Worm (Caenorhabditis elegans): ENCODE data around the gene fbxc-50.

Gene fbxc-50

ce11 chrII:3245836-3246235, 2.1 kb downstream of the fbxc-50 start, which contains the start of gene C17F4.7:
C17F4.7 (minus strand) TSS chrII:3246015.
- TF ChIP-seq tab-1 (GFP tag; IDR thresholded peaks at IDR 0.05) = no peak
- no peak for TF ChIP-seq ztf-29 (GFP tag; IDR thresholded peaks at IDR 0.05)
- no peak for TF ChIP-seq ztf-23 (GFP tag; IDR thresholded peaks at IDR 0.05)
- no peak for TF ChIP-seq T22C8.4 (GFP tag; IDR thresholded peaks at IDR 0.05)
- TF ChIP-seq ref-1 (GFP tag; conservative IDR thresholded peaks at IDR 0.05) = no peak
- no peak for TF ChIP-seq flt-1 (GFP tag; IDR thresholded peaks at IDR 0.05)
- TF ChIP-seq med-1 (GFP tag; optimal IDR thresholded peaks at IDR 0.05; ENCODE audit: insufficient read depth) = no peak
- TF ChIP-seq klf-2 (GFP tag; conservative IDR thresholded peaks at IDR 0.05) = no peak
- no peak for TF ChIP-seq cog-1 (tag; optimal IDR thresholded peaks at IDR 0.05)

DNA sequence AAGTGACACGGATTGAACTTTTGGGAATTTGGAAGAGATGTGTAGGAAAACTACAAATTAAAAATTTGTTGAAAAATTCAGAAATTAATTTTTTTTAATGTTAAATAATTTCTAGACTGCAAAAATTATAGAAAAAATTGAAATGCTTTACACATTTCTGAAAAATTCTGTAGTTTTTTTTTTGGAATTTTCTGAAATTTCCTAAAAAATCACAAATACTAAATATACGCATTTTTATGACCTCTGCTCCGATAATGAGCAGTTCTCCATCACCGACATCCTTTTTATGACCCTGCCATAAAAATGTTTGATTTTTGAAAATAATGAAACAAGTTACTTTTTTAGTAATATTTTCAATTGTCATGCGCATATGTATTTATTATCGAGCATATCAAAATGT, 3.2 kb downstream of the fbxc-50 start:
- TF ChIP-seq tab-1 (GFP tag; IDR thresholded peaks at IDR 0.05) = no peak
- no peak for TF ChIP-seq ref-1 (GFP tag; conservative IDR thresholded peaks at IDR 0.05)
- TF ChIP-seq cog-1 (tag; optimal IDR thresholded peaks at IDR 0.05) = no peak
- no peak for TF ChIP-seq ztf-23 (GFP tag; IDR thresholded peaks at IDR 0.05)
- TF ChIP-seq flt-1 (GFP tag; IDR thresholded peaks at IDR 0.05) = no peak
- no peak for TF ChIP-seq ztf-29 (GFP tag; IDR thresholded peaks at IDR 0.05)
- TF ChIP-seq med-1 (GFP tag; optimal IDR thresholded peaks at IDR 0.05; ENCODE audit: insufficient read depth) = no peak
- no peak for TF ChIP-seq T22C8.4 (GFP tag; IDR thresholded peaks at IDR 0.05)
- TF ChIP-seq klf-2 (GFP tag; conservative IDR thresholded peaks at IDR 0.05) = no peak

- TF ChIP-seq klf-2 (GFP tag; conservative IDR thresholded peaks at IDR 0.05) = no peak
- no peak for TF ChIP-seq flt-1 (GFP tag; IDR thresholded peaks at IDR 0.05)
- TF ChIP-seq ref-1 (GFP tag; conservative IDR thresholded peaks at IDR 0.05) = no peak
- no peak for TF ChIP-seq T22C8.4 (GFP tag; IDR thresholded peaks at IDR 0.05)
- no peak for TF ChIP-seq cog-1 (tag; optimal IDR thresholded peaks at IDR 0.05)
- TF ChIP-seq med-1 (GFP tag; optimal IDR thresholded peaks at IDR 0.05; ENCODE audit: insufficient read depth) = no peak
- no peak for TF ChIP-seq tab-1 (GFP tag; IDR thresholded peaks at IDR 0.05)
- no peak for TF ChIP-seq ztf-23 (GFP tag; IDR thresholded peaks at IDR 0.05)
- no peak for TF ChIP-seq ztf-29 (GFP tag; IDR thresholded peaks at IDR 0.05)
These were observed 3.9 kb downstream of the fbxc-50 start, which contains the start of gene C17F4.12 for ce11 chrII:3244070-3244469. C17F4.12 (minus strand) TSS chrII:3244170.

ce11 chrII:3241842-3242241, 6.1 kb downstream of the fbxc-50 start:
- TF ChIP-seq T22C8.4 (GFP tag; IDR thresholded peaks at IDR 0.05) (no peak), ztf-29 (GFP tag; IDR thresholded peaks at IDR 0.05) (no peak), ref-1 (GFP tag; conservative IDR thresholded peaks at IDR 0.05) (no peak), med-1 (GFP tag; optimal IDR thresholded peaks at IDR 0.05; ENCODE audit: insufficient read depth) (no peak)

DNA sequence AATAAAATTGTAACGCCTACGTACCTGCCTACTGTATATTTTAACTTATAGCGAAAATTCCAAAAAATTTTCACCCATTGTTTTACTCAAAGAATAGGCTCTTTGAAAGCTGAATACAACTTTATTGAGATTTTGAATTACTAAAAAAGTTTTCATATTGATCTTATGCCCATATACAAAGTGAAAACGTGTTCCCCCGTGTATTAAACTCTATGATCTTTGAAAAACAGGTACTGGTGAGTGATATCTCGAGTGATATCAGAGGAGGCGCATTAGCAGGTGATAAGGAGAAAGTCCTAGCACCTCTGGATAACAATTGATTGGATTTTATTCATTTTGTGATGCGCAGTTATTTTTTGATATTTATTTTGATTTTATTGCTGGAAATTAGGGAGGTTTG, 7.7 kb downstream of the fbxc-50 start, which contains the start of gene C17F4.3:
TSS of gene C17F4.3 (plus strand) at position 301 of the 400 bp plus-strand sequence.
- no peak for TF ChIP-seq ztf-23 (GFP tag; IDR thresholded peaks at IDR 0.05)

DNA sequence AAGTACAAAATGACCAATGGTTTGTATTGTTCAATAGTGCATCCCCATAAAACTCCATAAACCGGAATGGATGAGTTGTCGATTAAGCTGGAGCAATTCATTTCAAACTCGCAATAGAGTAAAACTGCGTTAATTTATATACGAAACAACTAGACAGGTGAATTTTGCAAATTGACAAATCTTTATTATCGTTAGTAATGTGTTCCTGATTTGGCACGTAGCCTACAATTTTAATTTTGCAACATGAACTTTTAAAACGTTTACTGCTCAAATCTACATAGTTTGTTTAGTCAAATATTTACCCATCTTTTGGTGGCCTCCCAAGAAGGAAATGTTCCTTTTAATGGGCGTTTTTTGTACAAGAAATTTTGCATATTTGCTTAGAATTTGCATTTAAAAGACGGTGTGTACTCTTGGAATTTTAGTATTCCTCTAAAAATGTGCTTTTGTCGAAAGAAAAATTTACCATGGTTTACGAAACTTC, 10.8 kb downstream of the fbxc-50 start, which contains the start of the genes srz-67 and C17F4.11:
TSS of gene srz-67 (minus strand) at position 101 of the 484 bp plus-strand sequence.
TSS of gene C17F4.11 (plus strand) at position 434 of the 484 bp plus-strand sequence.
- TF ChIP-seq med-1 (GFP tag; optimal IDR thresholded peaks at IDR 0.05; ENCODE audit: insufficient read depth) = no peak
- TF ChIP-seq cog-1 (tag; optimal IDR thresholded peaks at IDR 0.05) = no peak
- TF ChIP-seq ztf-29 (GFP tag; IDR thresholded peaks at IDR 0.05) = no peak
- no peak for TF ChIP-seq T22C8.4 (GFP tag; IDR thresholded peaks at IDR 0.05)
- TF ChIP-seq tab-1 (GFP tag; IDR thresholded peaks at IDR 0.05) = no peak
- TF ChIP-seq ztf-23 (GFP tag; IDR thresholded peaks at IDR 0.05) = no peak
- no peak for TF ChIP-seq klf-2 (GFP tag; conservative IDR thresholded peaks at IDR 0.05)

ce11 chrII:3234725-3235124, 13.2 kb downstream of the fbxc-50 start, which contains the start of gene C17F4.8:
C17F4.8 (minus strand) TSS chrII:3234825.
- no peak for TF ChIP-seq cog-1 (tag; optimal IDR thresholded peaks at IDR 0.05)
- no peak for TF ChIP-seq med-1 (GFP tag; optimal IDR thresholded peaks at IDR 0.05; ENCODE audit: insufficient read depth)
- TF ChIP-seq ztf-29 (GFP tag; IDR thresholded peaks at IDR 0.05) = no peak
- TF ChIP-seq ref-1 (GFP tag; conservative IDR thresholded peaks at IDR 0.05) = no peak
- no peak for TF ChIP-seq klf-2 (GFP tag; conservative IDR thresholded peaks at IDR 0.05)
- no peak for TF ChIP-seq tab-1 (GFP tag; IDR thresholded peaks at IDR 0.05)
- TF ChIP-seq flt-1 (GFP tag; IDR thresholded peaks at IDR 0.05) = no peak
- no peak for TF ChIP-seq ztf-23 (GFP tag; IDR thresholded peaks at IDR 0.05)
- no peak for TF ChIP-seq T22C8.4 (GFP tag; IDR thresholded peaks at IDR 0.05)

DNA sequence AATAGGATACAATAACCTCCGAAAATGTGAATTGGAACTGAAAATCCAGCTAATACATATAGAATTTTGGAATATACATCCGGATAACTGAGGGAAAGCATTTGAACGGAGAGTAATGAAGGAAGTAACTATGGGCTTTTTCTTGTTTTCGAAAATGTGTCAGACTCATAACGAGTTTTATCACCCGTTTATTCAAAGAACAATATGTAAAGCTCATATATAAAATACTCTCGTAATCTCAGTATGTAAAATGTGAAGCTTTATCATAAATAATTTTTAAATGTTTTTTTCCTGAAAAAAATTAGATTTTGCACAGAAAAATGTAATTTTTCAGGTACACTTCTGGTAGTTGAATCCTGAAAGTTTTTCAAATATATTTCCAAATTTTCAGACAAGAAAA, 17.5 kb downstream of the fbxc-50 start, which contains the start of gene srh-297:
TSS of gene srh-297 (minus strand) at position 101 of the 400 bp plus-strand sequence.
- no peak for TF ChIP-seq cog-1 (tag; optimal IDR thresholded peaks at IDR 0.05)
- TF ChIP-seq flt-1 (GFP tag; IDR thresholded peaks at IDR 0.05) = no peak
- no peak for TF ChIP-seq T22C8.4 (GFP tag; IDR thresholded peaks at IDR 0.05)
- no peak for TF ChIP-seq tab-1 (GFP tag; IDR thresholded peaks at IDR 0.05)
- TF ChIP-seq med-1 (GFP tag; optimal IDR thresholded peaks at IDR 0.05; ENCODE audit: insufficient read depth) = no peak
- TF ChIP-seq ztf-23 (GFP tag; IDR thresholded peaks at IDR 0.05) = no peak

DNA sequence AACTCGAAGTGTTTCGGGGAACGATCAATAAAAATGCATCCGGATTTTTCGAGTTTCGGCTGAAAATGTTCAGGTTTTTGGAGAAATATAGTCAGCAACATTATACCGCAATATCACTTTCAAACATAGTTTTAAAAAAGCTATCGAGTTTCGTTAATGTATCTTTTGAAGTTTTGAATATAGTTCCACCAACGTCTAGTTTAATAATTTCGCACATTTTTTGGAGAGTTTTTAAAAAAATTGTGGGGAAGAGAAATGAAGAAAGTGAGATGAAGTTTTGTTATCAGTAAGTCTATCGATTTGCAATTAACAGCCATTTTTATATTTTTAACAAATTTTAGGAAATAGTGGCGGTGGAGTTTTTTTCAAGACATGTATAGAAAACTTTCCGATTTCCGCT, 22.1 kb downstream of the fbxc-50 start, which contains the start of gene ZC239.17:
TSS of gene ZC239.17 (minus strand) at position 101 of the 400 bp plus-strand sequence.
- no peak for TF ChIP-seq flt-1 (GFP tag; IDR thresholded peaks at IDR 0.05)
- no peak for TF ChIP-seq med-1 (GFP tag; optimal IDR thresholded peaks at IDR 0.05; ENCODE audit: insufficient read depth)
- no peak for TF ChIP-seq klf-2 (GFP tag; conservative IDR thresholded peaks at IDR 0.05)
- no peak for TF ChIP-seq cog-1 (tag; optimal IDR thresholded peaks at IDR 0.05)
- TF ChIP-seq tab-1 (GFP tag; IDR thresholded peaks at IDR 0.05) = no peak
- TF ChIP-seq ref-1 (GFP tag; conservative IDR thresholded peaks at IDR 0.05) = no peak
- TF ChIP-seq ztf-29 (GFP tag; IDR thresholded peaks at IDR 0.05) = no peak
- TF ChIP-seq ztf-23 (GFP tag; IDR thresholded peaks at IDR 0.05) = no peak
- no peak for TF ChIP-seq T22C8.4 (GFP tag; IDR thresholded peaks at IDR 0.05)

DNA sequence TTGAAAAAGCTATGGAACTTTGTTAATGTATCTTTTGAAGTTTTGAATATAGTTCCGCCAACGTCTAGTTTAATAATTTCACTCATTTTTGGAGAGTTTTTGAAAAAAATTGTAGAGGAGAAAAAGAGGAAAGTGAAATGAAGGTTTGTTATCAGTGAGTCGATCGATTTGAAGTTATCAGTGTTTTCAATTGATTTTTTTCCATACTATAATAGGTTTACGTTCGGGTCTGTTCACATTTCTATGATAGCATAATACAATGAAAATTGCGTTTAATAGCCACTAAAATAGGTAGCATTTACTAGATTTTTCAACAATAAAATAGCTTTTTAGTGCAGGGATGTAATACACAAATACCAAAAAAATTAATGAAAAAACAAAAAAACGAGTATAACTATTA, 22.7 kb downstream of the fbxc-50 start, which contains the start of gene ZC239.16:
TSS of gene ZC239.16 (minus strand) at position 120 of the 400 bp plus-strand sequence.
- TF ChIP-seq tab-1 (GFP tag; IDR thresholded peaks at IDR 0.05) (no peak), klf-2 (GFP tag; conservative IDR thresholded peaks at IDR 0.05) (no peak), T22C8.4 (GFP tag; IDR thresholded peaks at IDR 0.05) (no peak), flt-1 (GFP tag; IDR thresholded peaks at IDR 0.05) (no peak), med-1 (GFP tag; optimal IDR thresholded peaks at IDR 0.05; ENCODE audit: insufficient read depth) (no peak), ztf-23 (GFP tag; IDR thresholded peaks at IDR 0.05) (no peak), ztf-29 (GFP tag; IDR thresholded peaks at IDR 0.05) (no peak), ref-1 (GFP tag; conservative IDR thresholded peaks at IDR 0.05) (no peak), cog-1 (tag; optimal IDR thresholded peaks at IDR 0.05) (no peak)
